Worm (Caenorhabditis elegans) whole organism, midembryonic: ENCODE data around the gene C53A5.16.

Experiments used
- T22C8.4 ChIP-seq: fragments of 200-800 bp; sonication (Bioruptor generic); IDR thresholded peaks from 2 replicates; pipeline ENCODE4 v1.3.6; 2022; ENCODE audit warnings: missing genetic modification characterization, missing compliant biosample characterization
- cog-1 ChIP-seq: sonication (generic microtip); optimal IDR thresholded peaks from 2 replicates; lab custom pipeline; 2016; ENCODE audit warnings: missing genetic modification characterization, missing compliant biosample characterization
- flt-1 ChIP-seq: fragments of 200-800 bp; sonication (Bioruptor generic); IDR thresholded peaks from 2 replicates; pipeline ENCODE4 v1.3.6; 2022; ENCODE audit warnings: missing genetic modification characterization, missing compliant biosample characterization
- klf-2 ChIP-seq: fragments of 200-800 bp; sonication (Bioruptor generic); conservative IDR thresholded peaks from 2 replicates; pipeline ENCODE4 v1.3.6; 2022; ENCODE audit warnings: missing genetic modification reagents, missing genetic modification characterization, missing compliant biosample characterization
- med-1 ChIP-seq: sonication (generic microtip); optimal IDR thresholded peaks from 2 replicates; lab custom pipeline; 2017; ENCODE audit warnings: missing genetic modification characterization, mild to moderate bottlenecking, missing compliant biosample characterization, antibody characterized with exemption, missing genetic modification reagents; ENCODE audit not compliant: insufficient read depth
- ref-1 ChIP-seq: fragments of 200-800 bp; sonication (Bioruptor generic); conservative IDR thresholded peaks from 2 replicates; pipeline ENCODE4 v1.3.6; 2022; ENCODE audit warnings: missing genetic modification reagents, missing genetic modification characterization, missing compliant biosample characterization
- tab-1 ChIP-seq: fragments of 200-800 bp; sonication (Bioruptor generic); IDR thresholded peaks from 2 replicates; pipeline ENCODE4 v1.3.6; 2022; ENCODE audit warnings: missing genetic modification characterization, missing compliant biosample characterization
- ztf-23 ChIP-seq: fragments of 200-800 bp; sonication (Bioruptor generic); IDR thresholded peaks from 2 replicates; pipeline ENCODE4 v1.3.6; 2022; ENCODE audit warnings: missing genetic modification reagents, missing genetic modification characterization, missing compliant biosample characterization
- ztf-29 ChIP-seq: fragments of 200-800 bp; sonication (Bioruptor generic); IDR thresholded peaks from 2 replicates; pipeline ENCODE4 v1.3.6; 2022; ENCODE audit warnings: missing genetic modification reagents, missing genetic modification characterization, missing compliant biosample characterization

- TF ChIP-seq med-1 = no peak
- TF ChIP-seq T22C8.4 (GFP tag; lab: Robert Waterston, UW) = no peak
- TF ChIP-seq flt-1 (GFP tag; lab: Robert Waterston, UW) = no peak
- no peak for TF ChIP-seq ztf-29
- TF ChIP-seq ref-1 = no peak
- no peak for TF ChIP-seq ztf-23 (GFP tag; lab: Robert Waterston, UW)
- TF ChIP-seq klf-2 (GFP tag; lab: Robert Waterston, UW) = no peak
- no peak for TF ChIP-seq cog-1 (tag; lab: Kevin White, UChicago)
- TF ChIP-seq tab-1 = no peak
These were observed 8.4 kb upstream of the C53A5.16 start, which contains the start of gene kcnl-4 for ce11 chrV:14530813-14531212.
